Fruit fly (Drosophila melanogaster): Measurements from ENCODE around the gene CG7255.

CG7255 gene

dm6 chr3L:15321001-15321438 lies 17.0 kb downstream of the CG7255 start (continued):
- TF ChIP-seq Ptx1 (GFP tag; IDR thresholded peaks at IDR 0.05) (0 out of 2 replicates have a peak, but pooled peaks have one; percentile 22), fd64A (GFP tag; optimal IDR thresholded peaks at IDR 0.05) (no peak), YL-1 (GFP tag; optimal IDR thresholded peaks at IDR 0.05) (no peak), Blimp-1 (GFP tag; optimal IDR thresholded peaks at IDR 0.05) (peak; percentile 23), CG9817 (tag; optimal IDR thresholded peaks at IDR 0.05) (no peak), GATAe (GFP tag; conservative IDR thresholded peaks at IDR 0.05) (no peak), pan (optimal IDR thresholded peaks at IDR 0.05) (no peak), pan (GFP tag; optimal IDR thresholded peaks at IDR 0.05 in 1 of 2, IDR thresholded peaks at IDR 0.05 in 1 of 2) (no peak), org-1 (GFP tag; optimal IDR thresholded peaks at IDR 0.05) (no peak), CG11560 (tag; IDR thresholded peaks at IDR 0.05) (no peak), da (GFP tag; optimal IDR thresholded peaks at IDR 0.05) (no peak), CG9797 (GFP tag; optimal IDR thresholded peaks at IDR 0.05) (no peak), CG10267 (tag; optimal IDR thresholded peaks at IDR 0.05) (peak; percentile 82), gce (GFP tag; IDR thresholded peaks at IDR 0.05) (no peak), trh (GFP tag; optimal IDR thresholded peaks at IDR 0.05) (no peak), B-H1 (GFP tag; IDR thresholded peaks at IDR 0.05) (no peak), CG3995 (GFP tag; optimal IDR thresholded peaks at IDR 0.05) (no peak), Trl (optimal IDR thresholded peaks at IDR 0.05) (no peak), Trl (GFP tag; optimal IDR thresholded peaks at IDR 0.05) (no peak), lilli (GFP tag; optimal IDR thresholded peaks at IDR 0.05) (peak; percentile 8), CG17328 (GFP tag; IDR thresholded peaks at IDR 0.05) (peak; percentile 57; the same call in 1 of the 2 replicates), Dad (GFP tag; optimal IDR thresholded peaks at IDR 0.05) (no peak), nerfin-1 (tag; optimal IDR thresholded peaks at IDR 0.05) (no peak), hb (GFP tag; IDR thresholded peaks at IDR 0.05; ENCODE audit: partially characterized antibody) (no peak), CG17361 (GFP tag; IDR thresholded peaks at IDR 0.05) (peak; percentile 62; the same call in 2 of the 3 replicates), CG2712 (tag; optimal IDR thresholded peaks at IDR 0.05) (peak; percentile 90), al (GFP tag; IDR thresholded peaks at IDR 0.05) (no peak), CG5180 (GFP tag; optimal IDR thresholded peaks at IDR 0.05) (no peak), Hr51 (GFP tag; optimal IDR thresholded peaks at IDR 0.05) (no peak), CG3847 (GFP tag; IDR thresholded peaks at IDR 0.05) (no peak), ranshi (GFP tag; IDR thresholded peaks at IDR 0.05) (no peak), emc (GFP tag; optimal IDR thresholded peaks at IDR 0.05) (no peak), knrl (GFP tag; IDR thresholded peaks at IDR 0.05; ENCODE audit: partially characterized antibody) (no peak), nmo (GFP tag; optimal IDR thresholded peaks at IDR 0.05) (peak; percentile 55), CG31224 (GFP tag; IDR thresholded peaks at IDR 0.05) (no peak), Jarid2 (GFP tag; optimal IDR thresholded peaks at IDR 0.05) (no peak), CG9215 (GFP tag; IDR thresholded peaks at IDR 0.05) (no peak), Aef1 (GFP tag; IDR thresholded peaks at IDR 0.05) (no peak), aop (GFP tag; IDR thresholded peaks at IDR 0.05) (no peak), NC2β (GFP tag; optimal IDR thresholded peaks at IDR 0.05) (peak; percentile 16), CG4730 (GFP tag; IDR thresholded peaks at IDR 0.05) (no peak), Ssrp (tag; optimal IDR thresholded peaks at IDR 0.05) (peak; percentile 48), dati (GFP tag; IDR thresholded peaks at IDR 0.05) (no peak), odd (GFP tag; optimal IDR thresholded peaks at IDR 0.05) (no peak), CG43689 (GFP tag; IDR thresholded peaks at IDR 0.05) (no peak), vvl (GFP tag; IDR thresholded peaks at IDR 0.05) (no peak), Doc3 (GFP tag; IDR thresholded peaks at IDR 0.05; ENCODE audit: partially characterized antibody) (no peak), btn (GFP tag; optimal IDR thresholded peaks at IDR 0.05) (no peak), CG14860 (GFP tag; IDR thresholded peaks at IDR 0.05; ENCODE audit: partially characterized antibody) (no peak), gt (GFP tag; IDR thresholded peaks at IDR 0.05) (no peak), ken (GFP tag; IDR thresholded peaks at IDR 0.05) (no peak), CG7987 (GFP tag; optimal IDR thresholded peaks at IDR 0.05) (no peak), CG10462 (GFP tag; optimal IDR thresholded peaks at IDR 0.05) (no peak)

Data from whole organism, embryonic.